Worm (Caenorhabditis elegans) whole organism, L4 larva: Measurements from ENCODE around the gene str-140.
A peak's percentile ranks its signal among the peaks of the same experiment; 100 is the strongest.

ENCODE experiments used
- F26F4.8 ChIP-seq: fragments of 200-800 bp; sonication (Bioruptor generic); conservative IDR thresholded peaks from 2 replicates; pipeline ENCODE4 v1.3.6; 2022; ENCODE audit warnings: missing genetic modification characterization, missing compliant biosample characterization
- F37D6.2 ChIP-seq: sonication (generic microtip); optimal IDR thresholded peaks from 2 replicates; lab custom pipeline; 2016; ENCODE audit warnings: mild to moderate bottlenecking, missing genetic modification characterization, missing compliant biosample characterization
- Y48G9A.11 ChIP-seq: fragments of 200-800 bp; sonication (Bioruptor generic); IDR thresholded peaks from 2 replicates; pipeline ENCODE4 v1.3.6; 2022; ENCODE audit warnings: missing genetic modification reagents, missing genetic modification characterization, missing compliant biosample characterization
- Y5F2A.4 ChIP-seq: fragments of 200-800 bp; sonication (Bioruptor generic); optimal IDR thresholded peaks from 2 replicates; lab custom pipeline; 2018; ENCODE audit warnings: mild to moderate bottlenecking, missing genetic modification characterization, missing compliant biosample characterization
- Y75B8A.6 ChIP-seq: fragments of 200-800 bp; sonication (Bioruptor generic); IDR thresholded peaks from 2 replicates; pipeline ENCODE4 v1.3.6; 2022; ENCODE audit warnings: missing genetic modification reagents, missing genetic modification characterization, missing compliant biosample characterization
- aly-2 ChIP-seq: sonication (generic microtip); optimal IDR thresholded peaks from 2 replicates; lab custom pipeline; 2018; ENCODE audit warnings: missing biosample characterization, missing genetic modification characterization
- attf-4 ChIP-seq: sonication (generic microtip); optimal IDR thresholded peaks from 3 replicates; lab custom pipeline; 2017; ENCODE audit warnings: missing biosample characterization, missing genetic modification characterization
- ceh-20 ChIP-seq: fragments of 200-800 bp; sonication (Bioruptor generic); IDR thresholded peaks from 2 replicates; pipeline ENCODE4 v1.3.6; 2022; ENCODE audit warnings: missing genetic modification reagents, missing genetic modification characterization, missing compliant biosample characterization
- ceh-28 ChIP-seq: fragments of 150-350 bp; optimal IDR thresholded peaks from 2 replicates; lab custom pipeline; 2014; ENCODE audit warnings: missing biosample characterization, missing genetic modification reagents, missing genetic modification characterization
- ceh-32 ChIP-seq: sonication (generic microtip); optimal IDR thresholded peaks from 2 replicates; lab custom pipeline; 2016; ENCODE audit warnings: mild to moderate bottlenecking, missing genetic modification characterization, missing compliant biosample characterization; ENCODE audit not compliant: poor library complexity
- cey-2 ChIP-seq: sonication (generic microtip); optimal IDR thresholded peaks from 3 replicates; lab custom pipeline; 2017; ENCODE audit warnings: missing genetic modification characterization, mild to moderate bottlenecking, missing compliant biosample characterization, antibody characterized with exemption, borderline replicate concordance; ENCODE audit not compliant: insufficient read depth
- daf-16 ChIP-seq, 3 experiments: sonication (generic microtip); optimal IDR thresholded peaks; 2 replicates each; lab custom pipeline; 2016 to 2017; ENCODE audit warnings: missing genetic modification characterization in 3 of 3, missing genetic modification reagents in 3 of 3, mild to moderate bottlenecking in 2 of 3, missing compliant biosample characterization in 2 of 3, missing biosample characterization in 1 of 3, moderate library complexity in 1 of 3
- daf-19 ChIP-seq: fragments of 200-800 bp; sonication (Bioruptor generic); conservative IDR thresholded peaks from 2 replicates; pipeline ENCODE4 v1.3.6; 2022; ENCODE audit warnings: missing genetic modification characterization, missing compliant biosample characterization
- dmd-6 ChIP-seq: fragments of 200-800 bp; sonication (Bioruptor generic); IDR thresholded peaks from 2 replicates; pipeline ENCODE4 v1.3.6; 2022; ENCODE audit warnings: missing genetic modification reagents, missing genetic modification characterization, missing compliant biosample characterization
- dpl-1 ChIP-seq: fragments of 150-350 bp; optimal IDR thresholded peaks from 2 replicates; lab custom pipeline; 2014; ENCODE audit warnings: missing biosample characterization, missing genetic modification reagents, missing genetic modification characterization
- fkh-10 ChIP-seq: fragments of 150-350 bp; optimal IDR thresholded peaks from 2 replicates; lab custom pipeline; 2014; ENCODE audit warnings: missing biosample characterization, missing genetic modification reagents, missing genetic modification characterization
- fos-1 ChIP-seq: fragments of 150-350 bp; optimal IDR thresholded peaks from 2 replicates; lab custom pipeline; 2014; ENCODE audit warnings: missing biosample characterization, missing genetic modification characterization
- hlh-11 ChIP-seq: fragments of 200-800 bp; sonication (Bioruptor generic); optimal IDR thresholded peaks from 2 replicates; lab custom pipeline; 2018; ENCODE audit warnings: mild to moderate bottlenecking, missing genetic modification characterization, missing compliant biosample characterization
- hlh-30 ChIP-seq: sonication (generic microtip); optimal IDR thresholded peaks from 2 replicates; lab custom pipeline; 2017; ENCODE audit warnings: antibody characterized with exemption, mild to moderate bottlenecking, missing genetic modification characterization, missing compliant biosample characterization; ENCODE audit not compliant: insufficient read depth
- lim-7 ChIP-seq: fragments of 200-800 bp; sonication (Bioruptor generic); IDR thresholded peaks from 2 replicates; pipeline ENCODE4 v1.3.6; 2022; ENCODE audit warnings: missing genetic modification characterization, missing compliant biosample characterization
- lin-15B ChIP-seq: fragments of 150-350 bp; sonication (generic microtip); optimal IDR thresholded peaks from 3 replicates; lab custom pipeline; 2014; ENCODE audit warnings: missing biosample characterization, missing genetic modification characterization
- lin-29 ChIP-seq: fragments of 200-800 bp; sonication (Bioruptor generic); IDR thresholded peaks from 2 replicates; pipeline ENCODE4 v1.3.6; 2022; ENCODE audit warnings: missing genetic modification reagents, missing genetic modification characterization, missing compliant biosample characterization
- lin-38 ChIP-seq: fragments of 200-800 bp; sonication (Bioruptor generic); IDR thresholded peaks from 2 replicates; pipeline ENCODE4 v1.3.6; 2022; ENCODE audit warnings: missing genetic modification reagents, missing genetic modification characterization, missing compliant biosample characterization
- madf-5 ChIP-seq, 2 experiments: fragments of 200-800 bp; sonication (Bioruptor generic); IDR thresholded peaks; 2 replicates each; pipeline ENCODE4 v1.3.6; 2022; ENCODE audit warnings: missing compliant biosample characterization in 2 of 2, missing genetic modification characterization in 2 of 2
- nhr-102 ChIP-seq: sonication (generic microtip); optimal IDR thresholded peaks from 2 replicates; lab custom pipeline; 2016; ENCODE audit warnings: mild to moderate bottlenecking, missing genetic modification characterization, moderate library complexity, missing compliant biosample characterization
- nhr-111 ChIP-seq: fragments of 200-800 bp; sonication (Bioruptor generic); optimal IDR thresholded peaks from 2 replicates; lab custom pipeline; 2018; ENCODE audit warnings: mild to moderate bottlenecking, missing genetic modification characterization, missing compliant biosample characterization
- nhr-42 ChIP-seq: fragments of 200-800 bp; sonication (Bioruptor generic); IDR thresholded peaks from 2 replicates; pipeline ENCODE4 v1.3.6; 2022; ENCODE audit warnings: missing genetic modification characterization, missing compliant biosample characterization
- nhr-48 ChIP-seq: sonication (generic microtip); optimal IDR thresholded peaks from 2 replicates; lab custom pipeline; 2016; ENCODE audit warnings: mild to moderate bottlenecking, missing genetic modification characterization, missing compliant biosample characterization
- php-3 ChIP-seq: fragments of 200-800 bp; sonication (Bioruptor generic); IDR thresholded peaks from 2 replicates; pipeline ENCODE4 v1.3.6; 2022; ENCODE audit warnings: missing genetic modification reagents, missing genetic modification characterization, missing compliant biosample characterization
- sdz-12 ChIP-seq: fragments of 200-800 bp; sonication (Bioruptor generic); optimal IDR thresholded peaks from 2 replicates; lab custom pipeline; 2018; ENCODE audit warnings: mild to moderate bottlenecking, missing genetic modification characterization, missing compliant biosample characterization
- spr-1 ChIP-seq: sonication (generic microtip); optimal IDR thresholded peaks from 2 replicates; lab custom pipeline; 2016; ENCODE audit warnings: mild to moderate bottlenecking, missing genetic modification characterization, missing compliant biosample characterization
- tra-1 ChIP-seq: fragments of 200-800 bp; sonication (Bioruptor generic); IDR thresholded peaks from 2 replicates; pipeline ENCODE4 v1.3.6; 2022; ENCODE audit warnings: missing genetic modification reagents, missing genetic modification characterization, missing compliant biosample characterization
- unc-62 ChIP-seq, 3 experiments: fragments of 150-350 bp in 1 of 3; sonication (generic microtip); optimal IDR thresholded peaks in 2 of 3; peaks in 1 of 3; 1 replicate in 1 of 3; 2 replicates in 2 of 3; lab custom pipeline; 2014 to 2017; ENCODE audit warnings: missing biosample characterization in 3 of 3, missing genetic modification characterization in 3 of 3, missing genetic modification reagents in 3 of 3, missing genotype in 1 of 3
- zfp-3 ChIP-seq: fragments of 200-800 bp; sonication (Bioruptor generic); conservative IDR thresholded peaks from 2 replicates; pipeline ENCODE4 v1.3.6; 2022; ENCODE audit warnings: missing genetic modification reagents, missing genetic modification characterization, missing compliant biosample characterization
- zip-11 ChIP-seq: fragments of 200-800 bp; sonication (Bioruptor generic); IDR thresholded peaks from 2 replicates; pipeline ENCODE4 v1.3.6; 2022; ENCODE audit warnings: missing genetic modification characterization, missing compliant biosample characterization

Gene str-140

ce11 chrV:8067800-8068199 is at the start of gene str-140:
Gene str-140 (minus strand): TSS chrV:8067900.
- TF ChIP-seq nhr-42 (GFP tag; lab: Robert Waterston, UW) (no peak), nhr-102 (no peak), zfp-3 (GFP tag; lab: Robert Waterston, UW) (no peak), fkh-10 (GFP tag; lab: Kevin White, UChicago) (no peak), ceh-32 (tag; lab: Kevin White, UChicago) (no peak), aly-2 (tag; lab: Kevin White, UChicago) (no peak)

ce11 chrV:8114542-8114941 is 46.8 kb upstream of the str-140 start:
- no peak for TF ChIP-seq attf-4 (tag; lab: Kevin White, UChicago)
- no peak for TF ChIP-seq daf-19
- peak in 1 of 2 experiments; percentile 93 for TF ChIP-seq unc-62 (GFP tag; optimal IDR thresholded peaks at IDR 0.05 in 1 of 2; lab: Kevin White, UChicago)
- TF ChIP-seq unc-62 (tag; optimal IDR thresholded peaks at IDR 0.05; lab: Kevin White, UChicago), result no peak

DNA sequence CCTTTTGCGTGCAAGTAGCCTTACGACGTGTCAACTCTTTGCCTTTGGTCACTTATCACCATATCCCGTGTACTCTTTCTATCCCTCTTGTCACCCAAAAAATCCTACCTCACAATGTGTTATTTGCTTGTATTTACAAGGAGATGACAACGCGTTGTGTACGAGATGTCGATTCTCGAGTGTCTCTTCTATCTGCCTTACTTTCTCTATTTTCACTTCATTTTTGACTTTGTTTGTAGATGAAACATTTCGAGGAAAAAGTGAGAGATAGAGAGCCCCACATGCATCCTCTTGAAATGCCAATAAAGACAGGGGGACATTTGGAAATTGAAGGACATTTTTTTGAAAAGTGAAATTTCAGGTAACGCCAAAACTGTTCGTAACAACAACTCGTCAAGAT is 43.1 kb upstream of the str-140 start:
- TF ChIP-seq tra-1 (GFP tag; lab: Robert Waterston, UW), result no peak
- no peak for TF ChIP-seq php-3 (GFP tag; lab: Robert Waterston, UW)
- no peak for TF ChIP-seq nhr-102
- TF ChIP-seq ceh-28, result no peak
- TF ChIP-seq Y75B8A.6 (GFP tag; lab: Robert Waterston, UW), result no peak
- TF ChIP-seq zip-11, result no peak
- TF ChIP-seq lin-29 (GFP tag; lab: Robert Waterston, UW), result no peak
- TF ChIP-seq spr-1, result no peak
- no peak for TF ChIP-seq cey-2 (tag; lab: Kevin White, UChicago)

DNA sequence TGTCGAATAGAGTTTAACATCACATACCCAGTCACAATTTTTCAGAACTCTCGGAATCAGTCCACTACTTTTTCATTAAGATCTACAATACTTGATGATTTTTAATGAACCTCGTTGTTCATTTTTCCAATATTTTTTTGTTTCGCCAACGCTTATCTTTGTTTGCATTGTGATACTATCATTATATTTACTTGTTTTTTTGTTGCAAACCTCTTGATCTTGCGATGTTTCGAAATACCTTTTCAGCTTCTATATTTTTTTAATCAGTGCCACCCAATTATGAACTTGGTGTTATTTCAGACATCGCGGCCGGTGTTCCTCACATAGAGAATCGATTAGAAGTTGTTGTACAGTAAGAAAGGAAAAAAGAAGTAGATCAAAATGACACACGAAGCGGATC is 41.0 kb upstream of the str-140 start, which contains the start of gene myo-5:
myo-5 (plus strand) TSS at position 301 of the 400 bp plus-strand sequence.
- TF ChIP-seq hlh-11 (tag; lab: Kevin White, UChicago), result no peak
- no peak for TF ChIP-seq daf-16 (GFP tag; optimal IDR thresholded peaks at IDR 0.05; lab: Kevin White, UChicago)
- TF ChIP-seq daf-16 (tag; optimal IDR thresholded peaks at IDR 0.05; lab: Kevin White, UChicago), result no peak
- no peak for TF ChIP-seq Y5F2A.4 (GFP tag; lab: Kevin White, UChicago)
- TF ChIP-seq F37D6.2 (tag; lab: Kevin White, UChicago), result no peak
- TF ChIP-seq nhr-111 (GFP tag; lab: Kevin White, UChicago), result no peak
- TF ChIP-seq F26F4.8 (GFP tag; lab: Robert Waterston, UW), result no peak
- no peak for TF ChIP-seq nhr-48 (tag; lab: Kevin White, UChicago)
- no peak for TF ChIP-seq lin-38 (GFP tag; lab: Robert Waterston, UW)
- TF ChIP-seq fos-1 (tag; lab: Kevin White, UChicago), result no peak
- TF ChIP-seq lim-7 (GFP tag; lab: Robert Waterston, UW), result no peak
- no peak for TF ChIP-seq Y48G9A.11
- no peak for TF ChIP-seq spr-1
- TF ChIP-seq hlh-30 (tag; lab: Kevin White, UChicago), result no peak
- no peak for TF ChIP-seq lin-15B (tag; lab: Kevin White, UChicago)
- TF ChIP-seq dmd-6, result no peak
- no peak for TF ChIP-seq attf-4 (tag; lab: Kevin White, UChicago)
- TF ChIP-seq ceh-20, result no peak

- TF ChIP-seq php-3 (GFP tag; lab: Robert Waterston, UW), result no peak
- TF ChIP-seq daf-16 (GFP tag; optimal IDR thresholded peaks at IDR 0.05; lab: Kevin White, UChicago), result no peak
- no peak for TF ChIP-seq daf-16 (tag; optimal IDR thresholded peaks at IDR 0.05; lab: Kevin White, UChicago)
- no peak for TF ChIP-seq F26F4.8 (GFP tag; lab: Robert Waterston, UW)
- no peak for TF ChIP-seq sdz-12 (GFP tag; lab: Kevin White, UChicago)
- TF ChIP-seq madf-5 (GFP tag; IDR thresholded peaks at IDR 0.05; lab: Robert Waterston, UW), result no peak
- no peak for TF ChIP-seq Y5F2A.4 (GFP tag; lab: Kevin White, UChicago)
- no peak for TF ChIP-seq tra-1 (GFP tag; lab: Robert Waterston, UW)
- TF ChIP-seq dpl-1 (GFP tag; lab: Kevin White, UChicago), result no peak
Measured at ce11 chrV:8104473-8104872, 36.8 kb upstream of the str-140 start, which contains the start of gene srlf-16. Gene srlf-16 (plus strand): TSS chrV:8104773.
